Fruit fly (Drosophila melanogaster): ENCODE results near the gene CG31248.

Gene CG31248

DNA sequence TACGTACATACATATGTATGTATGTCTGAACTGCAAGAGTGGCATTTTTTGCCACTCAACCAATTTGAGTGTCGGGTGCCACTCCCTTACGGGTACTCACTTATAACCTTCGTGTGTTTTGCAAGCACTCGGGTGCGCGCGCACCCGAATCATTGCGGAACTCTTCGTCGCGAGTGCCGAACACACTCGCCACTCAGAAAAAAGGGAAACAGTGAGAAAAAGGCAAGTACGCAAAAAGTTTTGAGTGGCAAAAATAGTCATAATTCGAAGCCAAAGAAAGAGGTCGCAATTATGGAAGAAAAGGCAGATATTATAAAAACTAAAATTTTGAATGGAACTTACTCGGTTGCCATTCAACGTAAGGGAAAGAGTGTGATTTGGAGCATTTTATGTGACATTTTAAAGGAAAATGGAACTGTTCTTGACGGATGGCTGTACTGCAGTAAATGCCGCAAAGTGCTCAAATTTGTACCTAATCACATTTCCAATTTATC lies 38.7 kb upstream of the CG31248 start (continued):
- TF ChIP-seq row (GFP tag; IDR thresholded peaks at IDR 0.05) (0 out of 3 replicates have a peak, but pooled peaks have one; percentile 6), CG2120 (GFP tag; optimal IDR thresholded peaks at IDR 0.05) (peak; percentile 20), CG8290 (GFP tag; optimal IDR thresholded peaks at IDR 0.05) (no peak), CG8290 (tag; optimal IDR thresholded peaks at IDR 0.05) (peak in 1 of 2 experiments; percentile 48), caup (GFP tag; optimal IDR thresholded peaks at IDR 0.05; ENCODE audit: severe bottlenecking) (no peak), HmgZ (tag; optimal IDR thresholded peaks at IDR 0.05) (no peak), Awh (GFP tag; IDR thresholded peaks at IDR 0.05) (no peak), onecut (GFP tag; IDR thresholded peaks at IDR 0.05) (peak; percentile 35; the same call in 1 of the 2 replicates), sug (tag; optimal IDR thresholded peaks at IDR 0.05) (peak; percentile 40), z (GFP tag; IDR thresholded peaks at IDR 0.05) (peak; percentile 90), B-H2 (GFP tag; optimal IDR thresholded peaks at IDR 0.05) (peak; percentile 25), zfh2 (GFP tag; optimal IDR thresholded peaks at IDR 0.05) (no peak), CG9932 (GFP tag; IDR thresholded peaks at IDR 0.05) (peak; percentile 48), CG7556 (GFP tag; optimal IDR thresholded peaks at IDR 0.05) (no peak), CG15479 (GFP tag; optimal IDR thresholded peaks at IDR 0.05) (peak; percentile 81), dysf (GFP tag; IDR thresholded peaks at IDR 0.05) (0 out of 3 replicates have a peak, but pooled peaks have one; percentile 7), CG3163 (GFP tag; optimal IDR thresholded peaks at IDR 0.05) (no peak), ewg (GFP tag; optimal IDR thresholded peaks at IDR 0.05) (peak; percentile 59), dm (GFP tag; optimal IDR thresholded peaks at IDR 0.05) (no peak), wor (GFP tag; IDR thresholded peaks at IDR 0.05) (no peak), CG2199 (GFP tag; IDR thresholded peaks at IDR 0.05) (peak; percentile 61; the same call in 1 of the 3 replicates), CG10462 (GFP tag; optimal IDR thresholded peaks at IDR 0.05) (no peak), Gsc (GFP tag; IDR thresholded peaks at IDR 0.05) (no peak), TFAM (GFP tag; optimal IDR thresholded peaks at IDR 0.05) (no peak), CG13287 (GFP tag; IDR thresholded peaks at IDR 0.05; ENCODE audit: partially characterized antibody) (peak; percentile 21; the same call in 1 of the 2 replicates), slbo (GFP tag; IDR thresholded peaks at IDR 0.05) (no peak), ash1 (GFP tag; optimal IDR thresholded peaks at IDR 0.05) (peak; percentile 33), Ets65A (GFP tag) (peak; percentile 65), CG15514 (GFP tag; optimal IDR thresholded peaks at IDR 0.05) (peak; percentile 68), lbe (GFP tag; optimal IDR thresholded peaks at IDR 0.05) (no peak), CG13296 (GFP tag; optimal IDR thresholded peaks at IDR 0.05) (peak; percentile 3), Atf6 (GFP tag; IDR thresholded peaks at IDR 0.05) (0 out of 2 replicates have a peak, but pooled peaks have one; percentile 7), CG12219 (GFP tag; optimal IDR thresholded peaks at IDR 0.05) (no peak), Max (GFP tag; optimal IDR thresholded peaks at IDR 0.05) (no peak), CG3995 (GFP tag; optimal IDR thresholded peaks at IDR 0.05) (no peak), CG10543 (GFP tag; optimal IDR thresholded peaks at IDR 0.05) (peak; percentile 3), gcm2 (GFP tag; optimal IDR thresholded peaks at IDR 0.05) (no peak), CG10959 (GFP tag; IDR thresholded peaks at IDR 0.05) (no peak), Xbp1 (GFP tag; optimal IDR thresholded peaks at IDR 0.05) (no peak), Fer1 (GFP tag; optimal IDR thresholded peaks at IDR 0.05) (peak; percentile 37), tx (GFP tag; optimal IDR thresholded peaks at IDR 0.05) (no peak), hth (optimal IDR thresholded peaks at IDR 0.05) (no peak), CG17568 (GFP tag; optimal IDR thresholded peaks at IDR 0.05) (no peak), Dip2 (GFP tag; IDR thresholded peaks at IDR 0.05) (no peak), Sin3A (optimal IDR thresholded peaks at IDR 0.05) (no peak), cwo (GFP tag; optimal IDR thresholded peaks at IDR 0.05) (peak; percentile 33), CG14441 (GFP tag; IDR thresholded peaks at IDR 0.05) (0 out of 2 replicates have a peak, but pooled peaks have one; percentile 7), MBD-R2 (GFP tag; IDR thresholded peaks at IDR 0.05) (0 out of 2 replicates have a peak, but pooled peaks have one; percentile 18), CG13624 (GFP tag; optimal IDR thresholded peaks at IDR 0.05) (peak; percentile 33), rib (GFP tag; IDR thresholded peaks at IDR 0.05) (peak; percentile 48; the same call in 1 of the 2 replicates), CG12659 (GFP tag; optimal IDR thresholded peaks at IDR 0.05) (peak; percentile 25)

Data from whole organism, embryonic.